Fruit fly (Drosophila melanogaster): ENCODE measurements around the gene Nubp2.

The Nubp2 gene

DNA sequence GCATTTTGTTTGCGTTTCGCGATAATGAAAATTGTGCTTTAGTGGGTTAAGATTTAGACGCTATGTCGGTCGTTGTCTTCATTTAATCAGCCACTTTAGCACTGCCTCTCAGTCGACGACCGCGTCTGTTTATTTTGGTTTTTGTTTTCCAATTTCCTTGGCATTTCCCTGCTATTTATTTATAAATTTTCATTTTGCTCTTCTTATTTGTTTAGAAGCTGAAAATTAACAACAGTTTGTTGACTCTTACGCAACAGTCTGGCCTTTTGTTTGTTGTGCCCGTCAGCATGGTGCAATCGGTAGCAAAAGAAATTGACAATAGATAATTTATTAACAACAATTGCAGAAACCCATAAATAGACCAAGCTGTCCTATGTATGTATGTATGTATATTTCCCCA, 18.8 kb upstream of the Nubp2 start (continued):
- TF ChIP-seq unpg (GFP tag; optimal IDR thresholded peaks at IDR 0.05) (no peak), CG12942 (GFP tag; optimal IDR thresholded peaks at IDR 0.05) (no peak), Dbx (GFP tag; IDR thresholded peaks at IDR 0.05) (0 out of 3 replicates have a peak, but pooled peaks have one; percentile 40), fru (optimal IDR thresholded peaks at IDR 0.05) (no peak), CG6254 (GFP tag; optimal IDR thresholded peaks at IDR 0.05) (peak; percentile 49), pho (GFP tag; optimal IDR thresholded peaks at IDR 0.05) (no peak), HLH3B (GFP tag; IDR thresholded peaks at IDR 0.05) (peak; percentile 6; the same call in 1 of the 2 replicates), D19B (GFP tag; optimal IDR thresholded peaks at IDR 0.05) (no peak), CG3726 (GFP tag; IDR thresholded peaks at IDR 0.05) (no peak), CG4360 (GFP tag; IDR thresholded peaks at IDR 0.05) (no peak), Hand (GFP tag; optimal IDR thresholded peaks at IDR 0.05) (no peak), stwl (tag; optimal IDR thresholded peaks at IDR 0.05) (no peak), MTF-1 (GFP tag; optimal IDR thresholded peaks at IDR 0.05; ENCODE audit: borderline replicate concordance) (peak; percentile 27), corto (GFP tag; optimal IDR thresholded peaks at IDR 0.05) (no peak), bsh (GFP tag; optimal IDR thresholded peaks at IDR 0.05) (peak in 1 of 2 experiments; percentile 17), row (GFP tag; IDR thresholded peaks at IDR 0.05) (no peak), CG11560 (tag; IDR thresholded peaks at IDR 0.05) (no peak), dm (GFP tag; optimal IDR thresholded peaks at IDR 0.05) (no peak), psq (GFP tag; optimal IDR thresholded peaks at IDR 0.05) (no peak), dmrt11E (tag; optimal IDR thresholded peaks at IDR 0.05) (no peak), CG7745 (tag; optimal IDR thresholded peaks at IDR 0.05) (peak; percentile 37), usp (GFP tag; optimal IDR thresholded peaks at IDR 0.05) (no peak), Neu2 (GFP tag; optimal IDR thresholded peaks at IDR 0.05; ENCODE audit: borderline replicate concordance) (no peak), CG14710 (tag; optimal IDR thresholded peaks at IDR 0.05) (peak; percentile 10), CG1647 (GFP tag; optimal IDR thresholded peaks at IDR 0.05) (no peak), CG14050 (GFP tag; IDR thresholded peaks at IDR 0.05) (no peak), CG1603 (tag; optimal IDR thresholded peaks at IDR 0.05) (no peak), CG3407 (GFP tag; optimal IDR thresholded peaks at IDR 0.05) (peak; percentile 38), CG32767 (GFP tag; IDR thresholded peaks at IDR 0.05) (no peak), ATbp (GFP tag; optimal IDR thresholded peaks at IDR 0.05) (peak; percentile 45), trem (tag; optimal IDR thresholded peaks at IDR 0.05) (peak; percentile 10), CG6272 (GFP tag; IDR thresholded peaks at IDR 0.05) (no peak), CG1024 (GFP tag; IDR thresholded peaks at IDR 0.05) (no peak), CG3995 (GFP tag; optimal IDR thresholded peaks at IDR 0.05) (no peak), lov (optimal IDR thresholded peaks at IDR 0.05) (no peak), lov (GFP tag; IDR thresholded peaks at IDR 0.05) (0 out of 3 replicates have a peak, but pooled peaks have one; percentile 43), gt (GFP tag; IDR thresholded peaks at IDR 0.05) (no peak), Rfx (GFP tag; IDR thresholded peaks at IDR 0.05) (no peak), CG13123 (GFP tag; optimal IDR thresholded peaks at IDR 0.05) (no peak), mam (GFP tag; optimal IDR thresholded peaks at IDR 0.05) (peak; percentile 12), CG7987 (GFP tag; optimal IDR thresholded peaks at IDR 0.05) (peak; percentile 1), pan (optimal IDR thresholded peaks at IDR 0.05) (no peak), pan (GFP tag; optimal IDR thresholded peaks at IDR 0.05 in 1 of 2, IDR thresholded peaks at IDR 0.05 in 1 of 2) (no peak), bigmax (GFP tag; optimal IDR thresholded peaks at IDR 0.05) (no peak), knrl (GFP tag; IDR thresholded peaks at IDR 0.05; ENCODE audit: partially characterized antibody) (no peak), Nf-YC (tag; optimal IDR thresholded peaks at IDR 0.05) (no peak), CG15011 (GFP tag; optimal IDR thresholded peaks at IDR 0.05) (no peak), z (GFP tag; IDR thresholded peaks at IDR 0.05) (no peak), fd64A (GFP tag; optimal IDR thresholded peaks at IDR 0.05) (peak; percentile 53), cato (GFP tag; optimal IDR thresholded peaks at IDR 0.05; ENCODE audit: borderline replicate concordance) (no peak), CG4730 (GFP tag; IDR thresholded peaks at IDR 0.05) (no peak), CG33557 (GFP tag; optimal IDR thresholded peaks at IDR 0.05) (peak; percentile 15)

All from whole organism, embryonic.